Fruit fly (Drosophila melanogaster) whole organism, adult: ENCODE data around the gene CG31776.

Experiments
- CG11617 ChIP-seq: fragments of 200-800 bp; sonication (Bioruptor generic); optimal IDR thresholded peaks from 2 replicates; lab custom pipeline; 2017; ENCODE audit warnings: mild to moderate bottlenecking, missing biosample characterization, missing genetic modification reagents, missing genetic modification characterization
- CG12768 ChIP-seq: fragments of 200-800 bp; sonication (Bioruptor generic); optimal IDR thresholded peaks from 2 replicates; lab custom pipeline; 2017; ENCODE audit warnings: missing biosample characterization, missing genetic modification characterization, mild to moderate bottlenecking, moderate library complexity, missing genetic modification reagents
- CG14711 ChIP-seq: fragments of 200-800 bp; sonication (Bioruptor generic); optimal IDR thresholded peaks from 2 replicates; lab custom pipeline; 2018; ENCODE audit warnings: missing biosample characterization, mild to moderate bottlenecking, missing genetic modification characterization, moderate library complexity
- CG1620 ChIP-seq: fragments of 200-800 bp; sonication (Bioruptor generic); optimal IDR thresholded peaks from 2 replicates; lab custom pipeline; 2016; ENCODE audit warnings: missing biosample characterization, missing genetic modification characterization
- CG7045 ChIP-seq: fragments of 200-800 bp; sonication (Bioruptor generic); optimal IDR thresholded peaks from 2 replicates; lab custom pipeline; 2017; ENCODE audit warnings: missing biosample characterization, mild to moderate bottlenecking, missing genetic modification characterization
- CG7101 ChIP-seq: fragments of 200-800 bp; sonication (Bioruptor generic); optimal IDR thresholded peaks from 2 replicates; lab custom pipeline; 2018; ENCODE audit warnings: missing biosample characterization, mild to moderate bottlenecking, missing genetic modification characterization, moderate library complexity
- Crg-1 ChIP-seq: fragments of 200-800 bp; sonication (Bioruptor generic); optimal IDR thresholded peaks from 2 replicates; lab custom pipeline; 2016; ENCODE audit warnings: missing biosample characterization, missing genetic modification characterization
- Mnt ChIP-seq: fragments of 200-800 bp; sonication (Bioruptor generic); optimal IDR thresholded peaks from 2 replicates; lab custom pipeline; 2016; ENCODE audit warnings: missing biosample characterization, mild to moderate bottlenecking, missing genetic modification characterization
- bab1 ChIP-seq: fragments of 200-800 bp; sonication (Bioruptor generic); optimal IDR thresholded peaks from 3 replicates; lab custom pipeline; 2019; ENCODE audit warnings: missing biosample characterization, mild to moderate bottlenecking, missing genetic modification characterization, moderate library complexity
- kay ChIP-seq: fragments of 200-800 bp; sonication (Bioruptor generic); peaks from one replicate; lab custom pipeline; 2016; ENCODE audit warnings: missing biosample characterization, missing genetic modification characterization, borderline replicate concordance
- ovo ChIP-seq: fragments of 200-800 bp; sonication (Bioruptor generic); optimal IDR thresholded peaks from 2 replicates; lab custom pipeline; 2016; ENCODE audit warnings: missing biosample characterization, missing genetic modification characterization
- pad ChIP-seq: fragments of 200-800 bp; sonication (Bioruptor generic); optimal IDR thresholded peaks from 3 replicates; lab custom pipeline; 2017; ENCODE audit warnings: missing biosample characterization, missing genetic modification characterization, mild to moderate bottlenecking, moderate library complexity, missing genetic modification reagents
- tj ChIP-seq: fragments of 200-800 bp; sonication (Bioruptor generic); optimal IDR thresholded peaks from 3 replicates; lab custom pipeline; 2017; ENCODE audit warnings: missing biosample characterization, mild to moderate bottlenecking, missing genetic modification characterization, moderate library complexity
- toe ChIP-seq: fragments of 200-800 bp; sonication (Bioruptor generic); optimal IDR thresholded peaks from 2 replicates; lab custom pipeline; 2016; ENCODE audit warnings: missing biosample characterization, missing genetic modification characterization

- TF ChIP-seq CG12768 (GFP tag; lab: Kevin White, UChicago) (no peak), CG1620 (GFP tag; lab: Kevin White, UChicago) (no peak), ovo (GFP tag; lab: Kevin White, UChicago) (no peak), CG14711 (tag; lab: Kevin White, UChicago) (no peak), Mnt (GFP tag; lab: Kevin White, UChicago) (no peak), toe (GFP tag; lab: Kevin White, UChicago) (no peak), CG7101 (tag; lab: Kevin White, UChicago) (no peak), CG7045 (GFP tag; lab: Kevin White, UChicago) (no peak), Crg-1 (GFP tag; lab: Kevin White, UChicago) (no peak), kay (no peak), bab1 (GFP tag; lab: Kevin White, UChicago) (no peak), CG11617 (GFP tag; lab: Kevin White, UChicago) (no peak), tj (GFP tag; lab: Kevin White, UChicago) (no peak), pad (GFP tag; lab: Kevin White, UChicago) (no peak)
Measured at dm6 chr2L:3475948-3476347, 6.0 kb downstream of the CG31776 start.
